Worm (Caenorhabditis elegans) whole organism, midembryonic: ENCODE results near the gene mrpl-35.

Experiments used
- T22C8.4 ChIP-seq: fragments of 200-800 bp; sonication (Bioruptor generic); IDR thresholded peaks from 2 replicates; pipeline ENCODE4 v1.3.6; 2022; ENCODE audit warnings: missing genetic modification characterization, missing compliant biosample characterization
- cog-1 ChIP-seq: sonication (generic microtip); optimal IDR thresholded peaks from 2 replicates; lab custom pipeline; 2016; ENCODE audit warnings: missing genetic modification characterization, missing compliant biosample characterization
- flt-1 ChIP-seq: fragments of 200-800 bp; sonication (Bioruptor generic); IDR thresholded peaks from 2 replicates; pipeline ENCODE4 v1.3.6; 2022; ENCODE audit warnings: missing genetic modification characterization, missing compliant biosample characterization
- klf-2 ChIP-seq: fragments of 200-800 bp; sonication (Bioruptor generic); conservative IDR thresholded peaks from 2 replicates; pipeline ENCODE4 v1.3.6; 2022; ENCODE audit warnings: missing genetic modification reagents, missing genetic modification characterization, missing compliant biosample characterization
- med-1 ChIP-seq: sonication (generic microtip); optimal IDR thresholded peaks from 2 replicates; lab custom pipeline; 2017; ENCODE audit warnings: missing genetic modification characterization, mild to moderate bottlenecking, missing compliant biosample characterization, antibody characterized with exemption, missing genetic modification reagents; ENCODE audit not compliant: insufficient read depth
- ref-1 ChIP-seq: fragments of 200-800 bp; sonication (Bioruptor generic); conservative IDR thresholded peaks from 2 replicates; pipeline ENCODE4 v1.3.6; 2022; ENCODE audit warnings: missing genetic modification reagents, missing genetic modification characterization, missing compliant biosample characterization
- tab-1 ChIP-seq: fragments of 200-800 bp; sonication (Bioruptor generic); IDR thresholded peaks from 2 replicates; pipeline ENCODE4 v1.3.6; 2022; ENCODE audit warnings: missing genetic modification characterization, missing compliant biosample characterization
- ztf-23 ChIP-seq: fragments of 200-800 bp; sonication (Bioruptor generic); IDR thresholded peaks from 2 replicates; pipeline ENCODE4 v1.3.6; 2022; ENCODE audit warnings: missing genetic modification reagents, missing genetic modification characterization, missing compliant biosample characterization
- ztf-29 ChIP-seq: fragments of 200-800 bp; sonication (Bioruptor generic); IDR thresholded peaks from 2 replicates; pipeline ENCODE4 v1.3.6; 2022; ENCODE audit warnings: missing genetic modification reagents, missing genetic modification characterization, missing compliant biosample characterization

Gene mrpl-35

DNA sequence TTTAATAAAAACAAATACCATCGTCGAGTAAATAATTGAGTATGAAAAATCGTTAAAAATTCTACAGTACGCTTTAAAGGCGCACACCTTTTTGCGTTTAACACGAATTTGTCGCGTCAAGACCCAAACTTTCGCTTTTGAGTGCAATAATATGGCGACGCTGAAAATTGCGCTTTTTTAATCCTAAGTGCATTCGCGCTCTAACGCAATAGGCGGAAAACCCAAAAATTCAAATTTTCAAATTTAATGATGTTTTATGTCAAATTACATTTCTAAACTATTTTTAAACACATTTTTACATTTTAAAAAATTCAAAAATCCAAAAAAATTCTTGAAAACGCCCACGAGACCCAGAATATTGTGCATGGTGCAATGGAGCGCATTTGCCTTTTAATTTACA, 1.8 kb downstream of the mrpl-35 start:
- TF ChIP-seq T22C8.4 (no peak), cog-1 (tag; lab: Kevin White, UChicago) (no peak), klf-2 (GFP tag; lab: Robert Waterston, UW) (no peak), ztf-29 (GFP tag; lab: Robert Waterston, UW) (no peak), ztf-23 (GFP tag; lab: Robert Waterston, UW) (no peak), tab-1 (GFP tag; lab: Robert Waterston, UW) (no peak), ref-1 (GFP tag; lab: Robert Waterston, UW) (no peak), flt-1 (GFP tag; lab: Robert Waterston, UW) (no peak)

DNA sequence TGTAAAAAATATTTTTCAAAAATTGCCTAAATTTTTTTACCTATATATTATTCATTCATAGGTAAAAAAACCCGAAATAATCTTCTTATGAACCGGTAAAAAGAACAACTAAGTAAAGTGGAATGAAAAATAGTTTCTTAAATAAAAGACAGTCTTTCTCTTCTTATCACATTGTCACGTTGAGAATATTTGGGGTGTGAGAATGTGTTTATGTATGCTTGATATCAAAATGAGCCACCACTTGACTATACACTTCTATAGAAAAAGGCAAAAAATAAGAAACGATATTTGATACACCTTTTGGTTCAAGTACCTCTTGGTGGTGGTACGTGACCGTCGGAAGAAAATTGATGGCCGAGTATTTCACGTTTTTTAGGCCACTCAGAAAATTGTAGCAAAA, 9.5 kb downstream of the mrpl-35 start, which contains the start of gene hmit-1.3:
hmit-1.3 (minus strand) TSS at position 103 of the 400 bp plus-strand sequence.
- TF ChIP-seq ztf-29 (GFP tag; lab: Robert Waterston, UW): no peak
- no peak for TF ChIP-seq T22C8.4
- TF ChIP-seq med-1 (GFP tag; lab: Kevin White, UChicago): no peak
- TF ChIP-seq klf-2 (GFP tag; lab: Robert Waterston, UW): no peak
- TF ChIP-seq flt-1 (GFP tag; lab: Robert Waterston, UW): no peak
- TF ChIP-seq ztf-23 (GFP tag; lab: Robert Waterston, UW): no peak
- no peak for TF ChIP-seq ref-1 (GFP tag; lab: Robert Waterston, UW)
- TF ChIP-seq cog-1 (tag; lab: Kevin White, UChicago): no peak
- TF ChIP-seq tab-1 (GFP tag; lab: Robert Waterston, UW): no peak

DNA sequence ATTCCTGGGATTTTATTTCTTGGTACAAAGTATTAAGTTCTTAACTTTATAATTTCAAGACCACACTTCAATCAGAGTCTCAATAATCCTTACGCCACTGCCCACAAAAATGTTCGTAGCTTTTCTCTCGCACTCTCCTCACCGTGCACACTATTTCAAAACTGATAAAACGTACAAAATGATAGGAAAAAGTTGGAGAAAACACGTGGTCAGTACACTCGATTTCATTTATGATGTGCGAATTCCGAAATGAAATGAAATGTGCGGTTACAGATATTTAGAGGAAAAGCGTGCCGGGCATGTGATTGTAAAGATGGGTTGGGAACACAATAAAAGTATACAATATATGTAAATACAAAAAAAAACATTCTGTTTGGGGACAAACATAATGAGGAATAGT, 10.4 kb downstream of the mrpl-35 start:
- TF ChIP-seq ztf-29 (GFP tag; lab: Robert Waterston, UW) (no peak), flt-1 (GFP tag; lab: Robert Waterston, UW) (no peak), med-1 (GFP tag; lab: Kevin White, UChicago) (no peak), cog-1 (tag; lab: Kevin White, UChicago) (no peak), tab-1 (GFP tag; lab: Robert Waterston, UW) (no peak), ztf-23 (GFP tag; lab: Robert Waterston, UW) (no peak), klf-2 (GFP tag; lab: Robert Waterston, UW) (no peak), ref-1 (GFP tag; lab: Robert Waterston, UW) (no peak), T22C8.4 (no peak)

DNA sequence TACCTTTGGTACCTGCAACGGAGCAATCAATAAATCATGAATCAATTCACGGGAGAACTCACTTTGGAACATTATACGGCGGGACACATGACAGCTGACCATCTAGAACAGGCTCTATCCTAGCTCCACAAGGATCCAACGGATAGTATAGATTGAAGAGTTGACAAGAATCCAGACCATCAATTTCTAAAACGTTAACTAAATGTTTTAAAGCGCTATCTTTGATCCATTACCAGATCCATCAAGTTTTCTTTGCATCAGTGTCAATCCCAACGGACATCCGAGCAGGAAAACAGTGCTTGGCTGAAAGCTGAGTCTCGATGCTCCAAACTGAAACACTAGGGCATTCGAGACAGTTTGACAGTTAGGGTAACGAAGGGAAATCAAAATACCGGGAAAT, 13.3 kb downstream of the mrpl-35 start:
- TF ChIP-seq cog-1 (tag; lab: Kevin White, UChicago) (no peak), klf-2 (GFP tag; lab: Robert Waterston, UW) (no peak), ztf-23 (GFP tag; lab: Robert Waterston, UW) (no peak), med-1 (GFP tag; lab: Kevin White, UChicago) (no peak), T22C8.4 (no peak), ref-1 (GFP tag; lab: Robert Waterston, UW) (no peak), flt-1 (GFP tag; lab: Robert Waterston, UW) (no peak)

DNA sequence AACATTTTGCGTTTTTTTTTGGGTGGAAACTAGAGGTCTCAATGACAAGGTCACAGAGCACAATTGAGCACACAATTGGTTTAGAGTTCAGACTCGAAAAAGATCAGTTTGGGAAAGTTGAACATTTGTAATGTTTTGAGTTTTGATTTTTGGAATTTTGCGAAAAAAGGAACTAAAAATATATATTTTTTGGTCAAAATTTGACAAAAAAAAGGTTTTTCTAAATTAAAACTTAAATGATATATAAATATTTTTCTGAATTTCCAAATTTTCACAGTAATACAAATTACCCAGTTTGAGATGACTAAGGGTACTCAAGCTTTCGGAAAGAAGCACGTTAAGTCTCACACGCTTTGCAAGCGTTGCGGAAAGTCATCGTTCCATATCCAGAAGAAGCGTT, 18.3 kb downstream of the mrpl-35 start, which contains the start of gene rpl-37:
rpl-37 (plus strand) TSS at position 301 of the 400 bp plus-strand sequence.
- TF ChIP-seq cog-1 (tag; lab: Kevin White, UChicago) (no peak), ref-1 (GFP tag; lab: Robert Waterston, UW) (no peak), ztf-29 (GFP tag; lab: Robert Waterston, UW) (no peak), med-1 (GFP tag; lab: Kevin White, UChicago) (no peak), klf-2 (GFP tag; lab: Robert Waterston, UW) (no peak), ztf-23 (GFP tag; lab: Robert Waterston, UW) (no peak), flt-1 (GFP tag; lab: Robert Waterston, UW) (no peak), tab-1 (GFP tag; lab: Robert Waterston, UW) (no peak)

DNA sequence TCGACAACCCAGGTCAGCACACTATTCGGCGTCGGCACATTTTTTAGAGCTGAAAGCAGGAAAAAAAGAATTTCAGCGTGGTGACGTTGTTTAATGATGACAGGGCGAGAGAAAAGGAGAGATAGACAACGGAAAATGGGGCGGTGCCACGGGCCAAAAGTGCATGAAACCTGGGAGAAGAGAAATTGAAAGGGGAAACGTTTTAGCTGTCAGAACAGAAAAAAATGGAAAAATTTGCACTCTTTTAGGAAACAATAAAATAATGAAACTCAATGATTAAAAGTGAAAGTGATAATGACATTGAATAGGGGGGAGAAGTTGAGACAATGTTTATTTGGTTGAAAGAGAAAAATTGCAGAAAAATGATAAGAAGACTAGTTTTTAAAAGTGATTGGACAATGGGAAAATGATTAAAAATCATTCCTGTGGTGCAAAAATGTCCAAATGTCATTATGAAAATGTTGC, 19.7 kb downstream of the mrpl-35 start, which contains the start of gene pitp-1:
pitp-1 (minus strand) TSS at position 51 of the 465 bp plus-strand sequence.
- TF ChIP-seq med-1 (GFP tag; lab: Kevin White, UChicago) (no peak), ztf-23 (GFP tag; lab: Robert Waterston, UW) (no peak), ztf-29 (GFP tag; lab: Robert Waterston, UW) (no peak), flt-1 (GFP tag; lab: Robert Waterston, UW) (no peak), cog-1 (tag; lab: Kevin White, UChicago) (no peak), klf-2 (GFP tag; lab: Robert Waterston, UW) (no peak), tab-1 (GFP tag; lab: Robert Waterston, UW) (no peak), ref-1 (GFP tag; lab: Robert Waterston, UW) (no peak), T22C8.4 (no peak)

DNA sequence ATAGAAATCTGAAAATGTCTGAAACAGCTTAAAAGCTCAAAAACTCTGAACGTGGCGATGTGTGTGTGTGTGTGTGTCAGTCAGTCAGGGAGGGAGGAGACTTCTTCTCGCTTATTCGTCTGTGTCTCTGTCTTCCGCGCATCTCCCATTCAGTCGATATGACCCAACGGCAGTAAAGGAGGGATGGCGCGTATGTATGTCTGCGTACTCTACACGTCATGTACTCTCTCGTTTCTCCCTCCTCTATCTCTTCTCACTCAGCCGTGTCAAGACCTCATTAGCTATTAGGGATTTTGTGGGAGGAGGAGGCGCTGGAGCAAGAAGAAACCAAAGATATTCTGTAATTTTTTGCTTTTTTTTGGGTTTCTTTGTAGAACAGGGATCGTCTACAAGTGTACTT, 22.0 kb downstream of the mrpl-35 start:
- TF ChIP-seq med-1 (GFP tag; lab: Kevin White, UChicago) (no peak), T22C8.4 (peak; percentile 18; the same call in 1 of the 2 replicates), flt-1 (GFP tag; lab: Robert Waterston, UW) (0 out of 2 replicates have a peak, but pooled peaks have one; percentile 50), ztf-29 (GFP tag; lab: Robert Waterston, UW) (no peak), ref-1 (GFP tag; lab: Robert Waterston, UW) (no peak), cog-1 (tag; lab: Kevin White, UChicago) (peak; percentile 18), klf-2 (GFP tag; lab: Robert Waterston, UW) (no peak), tab-1 (GFP tag; lab: Robert Waterston, UW) (no peak), ztf-23 (GFP tag; lab: Robert Waterston, UW) (no peak)

DNA sequence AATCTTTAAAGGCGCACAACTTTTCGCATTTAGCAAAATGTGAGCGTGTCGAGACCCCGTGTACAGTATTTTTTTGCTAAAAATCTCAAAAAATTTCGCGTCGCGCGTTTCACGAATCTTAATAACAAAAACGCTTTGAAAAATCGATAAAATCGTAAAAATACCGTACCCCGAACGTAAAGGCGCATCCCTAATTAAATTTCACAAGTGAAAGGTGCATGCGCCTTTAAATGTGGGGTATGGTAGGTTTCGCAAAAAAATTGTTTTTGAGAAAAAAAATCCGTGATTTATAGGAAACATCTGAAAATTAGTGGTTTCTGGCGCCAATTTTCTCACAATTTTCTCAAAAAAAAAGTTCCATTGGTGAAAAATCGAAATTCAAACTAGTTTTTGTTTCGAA, 24.1 kb downstream of the mrpl-35 start:
- TF ChIP-seq ref-1 (GFP tag; lab: Robert Waterston, UW) (no peak), ztf-29 (GFP tag; lab: Robert Waterston, UW) (no peak), tab-1 (GFP tag; lab: Robert Waterston, UW) (no peak), cog-1 (tag; lab: Kevin White, UChicago) (no peak), flt-1 (GFP tag; lab: Robert Waterston, UW) (no peak), T22C8.4 (no peak), med-1 (GFP tag; lab: Kevin White, UChicago) (no peak), ztf-23 (GFP tag; lab: Robert Waterston, UW) (no peak), klf-2 (GFP tag; lab: Robert Waterston, UW) (no peak)

DNA sequence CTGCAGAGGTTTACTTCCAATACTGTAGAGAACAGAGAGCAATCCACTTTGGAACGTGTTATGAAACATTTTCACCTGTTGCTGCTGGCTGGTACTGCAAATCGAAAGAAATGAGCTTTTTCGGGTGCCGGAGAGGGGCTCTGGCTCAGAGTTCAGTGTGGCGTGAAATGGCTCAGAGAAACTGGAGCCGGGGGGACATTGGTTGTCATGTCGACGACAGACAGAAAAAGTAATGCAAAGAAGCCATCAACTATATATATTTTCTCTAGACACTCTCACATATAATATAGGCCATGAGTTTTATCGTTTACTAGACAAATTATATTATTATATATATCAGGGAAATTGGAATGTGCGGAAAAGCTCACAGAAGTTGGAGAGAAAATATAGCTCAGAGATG, 27.4 kb downstream of the mrpl-35 start, which contains the start of gene cfap-20:
cfap-20 (minus strand) TSS at position 101 of the 400 bp plus-strand sequence.
- TF ChIP-seq klf-2 (GFP tag; lab: Robert Waterston, UW) (no peak), flt-1 (GFP tag; lab: Robert Waterston, UW) (0 out of 2 replicates have a peak, but pooled peaks have one; percentile 6)
